Worm (Caenorhabditis elegans) whole organism, L2 larva: ENCODE measurements around the gene srbc-57.

Experiments used
- F13H6.1 ChIP-seq: sonication (generic microtip); optimal IDR thresholded peaks from 2 replicates; lab custom pipeline; 2016; ENCODE audit warnings: missing genetic modification characterization, missing compliant biosample characterization
- R02D3.7 ChIP-seq: fragments of 150-350 bp; optimal IDR thresholded peaks from 2 replicates; lab custom pipeline; 2014; ENCODE audit warnings: missing biosample characterization, missing genetic modification characterization
- ceh-82 ChIP-seq: fragments of 150-350 bp; optimal IDR thresholded peaks from 2 replicates; lab custom pipeline; 2014; ENCODE audit warnings: missing biosample characterization, missing genetic modification characterization
- mdl-1 ChIP-seq, 2 experiments: fragments of 150-350 bp in 1 of 2; sonication (generic microtip) in 1 of 2; optimal IDR thresholded peaks; 2 replicates each; lab custom pipeline; 2017; ENCODE audit warnings: missing biosample characterization in 2 of 2, missing genetic modification characterization in 2 of 2
- snpc-4 ChIP-seq: fragments of 150-350 bp; optimal IDR thresholded peaks from 2 replicates; lab custom pipeline; 2014; ENCODE audit warnings: missing biosample characterization, missing genetic modification characterization
- zag-1 ChIP-seq: fragments of 150-350 bp; optimal IDR thresholded peaks from 2 replicates; lab custom pipeline; 2014; ENCODE audit warnings: missing biosample characterization, missing genetic modification characterization

- TF ChIP-seq R02D3.7 (no peak), mdl-1 (tag; optimal IDR thresholded peaks at IDR 0.05; lab: Kevin White, UChicago) (no peak), snpc-4 (tag; lab: Kevin White, UChicago) (no peak), zag-1 (tag; lab: Kevin White, UChicago) (no peak), F13H6.1 (tag; lab: Kevin White, UChicago) (no peak), ceh-82 (tag; lab: Kevin White, UChicago) (no peak)
Measured at ce11 chrV:449685-450084, 18.7 kb downstream of the srbc-57 start, which contains the start of gene M02H5.8.
